Worm (Caenorhabditis elegans): ENCODE measurements around the gene C33D9.3.

- no peak for TF ChIP-seq skn-1 (tag; optimal IDR thresholded peaks at IDR 0.05)
- no peak for TF ChIP-seq zag-1 (tag; optimal IDR thresholded peaks at IDR 0.05)
- no peak for TF ChIP-seq sox-4 (tag; optimal IDR thresholded peaks at IDR 0.05)
- TF ChIP-seq elt-2 (tag; optimal IDR thresholded peaks at IDR 0.05) = no peak
- no peak for TF ChIP-seq nhr-237 (tag; optimal IDR thresholded peaks at IDR 0.05)
- TF ChIP-seq unc-86 (tag; optimal IDR thresholded peaks at IDR 0.05) = no peak
- no peak for TF ChIP-seq efl-3 (GFP tag; optimal IDR thresholded peaks at IDR 0.05)
- TF ChIP-seq egl-13 (tag; optimal IDR thresholded peaks at IDR 0.05) = no peak
- TF ChIP-seq snpc-4 (tag; optimal IDR thresholded peaks at IDR 0.05) = no peak
Measured at ce11 chrIV:8816617-8817016, 23.9 kb upstream of the C33D9.3 start.
